Fruit fly (Drosophila melanogaster) whole organism, embryonic: ENCODE measurements around the gene CG43293.
A peak's percentile ranks its signal among the peaks of the same experiment; 100 is the strongest.

ENCODE experiments used
- CG11560 ChIP-seq: fragments of 200-800 bp; sonication (Bioruptor generic); IDR thresholded peaks from 3 replicates; pipeline ENCODE4 v1.3.6; 2022; ENCODE audit warnings: missing biosample characterization, missing genetic modification characterization
- CG12299 ChIP-seq: fragments of 200-800 bp; sonication (Bioruptor generic); optimal IDR thresholded peaks from 2 replicates; lab custom pipeline; 2018; ENCODE audit warnings: missing biosample characterization, mild to moderate bottlenecking, missing genetic modification characterization
- CG12659 ChIP-seq: fragments of 200-800 bp; sonication (Bioruptor generic); optimal IDR thresholded peaks from 3 replicates; lab custom pipeline; 2017; ENCODE audit warnings: mild to moderate bottlenecking, missing biosample characterization, missing genetic modification reagents, missing genetic modification characterization
- CG12769 ChIP-seq: fragments of 200-800 bp; sonication (Bioruptor generic); optimal IDR thresholded peaks from 2 replicates; lab custom pipeline; 2019; ENCODE audit warnings: missing biosample characterization, mild to moderate bottlenecking, missing genetic modification characterization, moderate library complexity
- CG14441 ChIP-seq: fragments of 200-800 bp; sonication (Bioruptor generic); IDR thresholded peaks from 2 replicates; pipeline ENCODE4 v1.3.6; 2022; ENCODE audit warnings: missing biosample characterization, missing genetic modification characterization
- CG14965 ChIP-seq: fragments of 200-800 bp; sonication (Bioruptor generic); optimal IDR thresholded peaks from 2 replicates; lab custom pipeline; 2016; ENCODE audit warnings: missing biosample characterization, missing genetic modification characterization, borderline replicate concordance
- CG1529 ChIP-seq: fragments of 200-800 bp; sonication (Bioruptor generic); optimal IDR thresholded peaks from 3 replicates; lab custom pipeline; 2018; ENCODE audit warnings: missing biosample characterization, missing genetic modification characterization
- CG16813 ChIP-seq: fragments of 200-800 bp; sonication (Bioruptor generic); IDR thresholded peaks from 3 replicates; pipeline ENCODE4 v1.3.6; 2022; ENCODE audit warnings: missing biosample characterization, missing genetic modification characterization; ENCODE audit not compliant: partially characterized antibody
- CG16815 ChIP-seq: fragments of 200-800 bp; sonication (Bioruptor generic); optimal IDR thresholded peaks from 3 replicates; lab custom pipeline; 2017; ENCODE audit warnings: missing biosample characterization, mild to moderate bottlenecking, missing genetic modification characterization
- CG1792 ChIP-seq: fragments of 200-800 bp; sonication (Bioruptor generic); optimal IDR thresholded peaks from 2 replicates; lab custom pipeline; 2016; ENCODE audit warnings: missing biosample characterization, missing genetic modification characterization
- CG2199 ChIP-seq: fragments of 200-800 bp; sonication (Bioruptor generic); IDR thresholded peaks from 3 replicates; pipeline ENCODE4 v1.3.6; 2022; ENCODE audit warnings: missing biosample characterization, missing genetic modification characterization
- CG2678 ChIP-seq: fragments of 200-800 bp; sonication (Bioruptor generic); optimal IDR thresholded peaks from 3 replicates; lab custom pipeline; 2019; ENCODE audit warnings: missing biosample characterization, mild to moderate bottlenecking, missing genetic modification characterization, moderate library complexity
- CG2889 ChIP-seq: fragments of 200-800 bp; sonication (Bioruptor generic); IDR thresholded peaks from 3 replicates; pipeline ENCODE4 v1.3.6; 2022; ENCODE audit warnings: missing biosample characterization, missing genetic modification characterization
- CG31224 ChIP-seq: fragments of 200-800 bp; sonication (Bioruptor generic); IDR thresholded peaks from 2 replicates; pipeline ENCODE4 v1.3.6; 2022; ENCODE audit warnings: missing biosample characterization, missing genetic modification characterization
- CG33213 ChIP-seq: fragments of 200-800 bp; sonication (Bioruptor generic); optimal IDR thresholded peaks from 3 replicates; lab custom pipeline; 2016; ENCODE audit warnings: missing biosample characterization, missing genetic modification characterization
- CG42726 ChIP-seq: fragments of 200-800 bp; sonication (Bioruptor generic); IDR thresholded peaks from 2 replicates; pipeline ENCODE4 v1.3.6; 2022; ENCODE audit warnings: missing biosample characterization, missing genetic modification characterization; ENCODE audit not compliant: partially characterized antibody
- CG4282 ChIP-seq: fragments of 200-800 bp; sonication (Bioruptor generic); optimal IDR thresholded peaks from 2 replicates; lab custom pipeline; 2016; ENCODE audit warnings: missing biosample characterization, missing genetic modification characterization
- CG7786 ChIP-seq: fragments of 200-800 bp; sonication (Bioruptor generic); optimal IDR thresholded peaks from 2 replicates; lab custom pipeline; 2016; ENCODE audit warnings: missing biosample characterization, missing genetic modification characterization
- CG7839 ChIP-seq: fragments of 200-800 bp; sonication (Bioruptor generic); optimal IDR thresholded peaks from 3 replicates; lab custom pipeline; 2018; ENCODE audit warnings: missing biosample characterization, mild to moderate bottlenecking, missing genetic modification characterization, moderate library complexity
- CG8290 ChIP-seq, 3 experiments: fragments of 200-800 bp; sonication (Bioruptor generic); optimal IDR thresholded peaks; 2 replicates each; lab custom pipeline; 2016 to 2019; ENCODE audit warnings: missing biosample characterization in 3 of 3, missing genetic modification characterization in 3 of 3, mild to moderate bottlenecking in 2 of 3, moderate library complexity in 1 of 3
- CG8359 ChIP-seq: fragments of 200-800 bp; sonication (Bioruptor generic); optimal IDR thresholded peaks from 2 replicates; lab custom pipeline; 2017; ENCODE audit warnings: missing biosample characterization, mild to moderate bottlenecking, missing genetic modification characterization, borderline replicate concordance
- CG9932 ChIP-seq: fragments of 200-800 bp; sonication (Bioruptor generic); IDR thresholded peaks from 2 replicates; pipeline ENCODE4 v1.3.6; 2022; ENCODE audit warnings: missing biosample characterization, missing genetic modification characterization
- Drgx ChIP-seq: fragments of 200-800 bp; sonication (Bioruptor generic); IDR thresholded peaks from 2 replicates; pipeline ENCODE4 v1.3.6; 2022; ENCODE audit warnings: missing biosample characterization, missing genetic modification characterization
- Gug ChIP-seq: fragments of 200-800 bp; sonication (Bioruptor generic); IDR thresholded peaks from 4 replicates; pipeline ENCODE4 v1.3.6; 2022; ENCODE audit warnings: missing biosample characterization, missing genetic modification characterization
- H15 ChIP-seq: fragments of 200-800 bp; sonication (Bioruptor generic); IDR thresholded peaks from 3 replicates; pipeline ENCODE4 v1.3.6; 2022; ENCODE audit warnings: missing biosample characterization, missing genetic modification characterization
- Hand ChIP-seq: fragments of 200-800 bp; sonication (Bioruptor generic); optimal IDR thresholded peaks from 2 replicates; lab custom pipeline; 2017; ENCODE audit warnings: mild to moderate bottlenecking, missing biosample characterization, missing genetic modification reagents, missing genetic modification characterization
- Med ChIP-seq: fragments of 200-800 bp; sonication (Bioruptor generic); peaks from one replicate; lab custom pipeline; 2016; ENCODE audit warnings: missing biosample characterization, missing genetic modification characterization, mild to moderate bottlenecking, inconsistent platforms, moderate library complexity
- NC2α ChIP-seq: fragments of 200-800 bp; sonication (Bioruptor generic); optimal IDR thresholded peaks from 2 replicates; lab custom pipeline; 2016; ENCODE audit warnings: missing biosample characterization, missing genetic modification characterization
- NK7.1 ChIP-seq: fragments of 200-800 bp; sonication (Bioruptor generic); optimal IDR thresholded peaks from 3 replicates; lab custom pipeline; 2016; ENCODE audit warnings: missing biosample characterization, missing genetic modification characterization
- PHDP ChIP-seq: fragments of 200-800 bp; sonication (Bioruptor generic); optimal IDR thresholded peaks from 3 replicates; lab custom pipeline; 2018; ENCODE audit warnings: missing biosample characterization, mild to moderate bottlenecking, missing genetic modification characterization, moderate library complexity
- Six4 ChIP-seq: fragments of 200-800 bp; sonication (Bioruptor generic); optimal IDR thresholded peaks from 2 replicates; lab custom pipeline; 2016; ENCODE audit warnings: missing biosample characterization, missing genetic modification characterization
- YL-1 ChIP-seq: fragments of 200-800 bp; sonication (Bioruptor generic); optimal IDR thresholded peaks from 3 replicates; lab custom pipeline; 2017; ENCODE audit warnings: missing biosample characterization, mild to moderate bottlenecking, missing genetic modification characterization
- ash1 ChIP-seq: fragments of 200-800 bp; sonication (Bioruptor generic); optimal IDR thresholded peaks from 2 replicates; lab custom pipeline; 2018; ENCODE audit warnings: missing biosample characterization, mild to moderate bottlenecking, missing genetic modification characterization
- dmrt99B ChIP-seq: fragments of 200-800 bp; sonication (Bioruptor generic); optimal IDR thresholded peaks from 2 replicates; lab custom pipeline; 2018; ENCODE audit warnings: missing biosample characterization, mild to moderate bottlenecking, missing genetic modification characterization, moderate library complexity
- dysf ChIP-seq: fragments of 200-800 bp; sonication (Bioruptor generic); IDR thresholded peaks from 3 replicates; pipeline ENCODE4 v1.3.6; 2022; ENCODE audit warnings: missing biosample characterization, missing genetic modification characterization
- esg ChIP-seq: fragments of 200-800 bp; sonication (Bioruptor generic); conservative IDR thresholded peaks from 2 replicates; pipeline ENCODE4 v1.3.6; 2022; ENCODE audit warnings: missing biosample characterization, missing genetic modification characterization
- fd96Cb ChIP-seq: fragments of 200-800 bp; sonication (Bioruptor generic); optimal IDR thresholded peaks from 2 replicates; lab custom pipeline; 2018; ENCODE audit warnings: missing biosample characterization, mild to moderate bottlenecking, missing genetic modification characterization, moderate library complexity
- gcm2 ChIP-seq: fragments of 200-800 bp; sonication (Bioruptor generic); optimal IDR thresholded peaks from 2 replicates; lab custom pipeline; 2016; ENCODE audit warnings: missing biosample characterization, missing genetic modification characterization
- gem ChIP-seq: fragments of 200-800 bp; sonication (Bioruptor generic); optimal IDR thresholded peaks from 2 replicates; lab custom pipeline; 2019; ENCODE audit warnings: missing biosample characterization, mild to moderate bottlenecking, missing genetic modification characterization, moderate library complexity
- grau ChIP-seq: fragments of 200-800 bp; optimal IDR thresholded peaks from 3 replicates; lab custom pipeline; 2019; ENCODE audit warnings: missing biosample characterization, mild to moderate bottlenecking, missing genetic modification characterization, moderate library complexity
- lbe ChIP-seq: fragments of 200-800 bp; sonication (Bioruptor generic); optimal IDR thresholded peaks from 2 replicates; lab custom pipeline; 2016; ENCODE audit warnings: missing biosample characterization, mild to moderate bottlenecking, missing genetic modification characterization
- nmo ChIP-seq: fragments of 200-800 bp; sonication (Bioruptor generic); optimal IDR thresholded peaks from 2 replicates; lab custom pipeline; 2018; ENCODE audit warnings: missing biosample characterization, mild to moderate bottlenecking, missing genetic modification characterization, moderate library complexity
- otp ChIP-seq: fragments of 200-800 bp; sonication (Bioruptor generic); IDR thresholded peaks from 3 replicates; pipeline ENCODE4, ENCODE4 v1.3.6; 2022; ENCODE audit warnings: missing biosample characterization, missing genetic modification characterization
- pan ChIP-seq, 4 experiments: fragments of >200 bp in 3 of 4; fragments of 200-800 bp in 1 of 4; sonication (Bioruptor generic) in 1 of 4; optimal IDR thresholded peaks in 3 of 4; IDR thresholded peaks in 1 of 4; 2 replicates each; pipeline versions ENCODE4 v1.3.6 to Lab custom; 2017 to 2022; ENCODE audit warnings: missing biosample characterization in 2 of 4, missing genetic modification characterization in 2 of 4, mixed read lengths in 1 of 4
- pho ChIP-seq: fragments of 200-800 bp; sonication (Bioruptor generic); optimal IDR thresholded peaks from 2 replicates; lab custom pipeline; 2016; ENCODE audit warnings: missing biosample characterization, missing genetic modification characterization
- slbo ChIP-seq: fragments of 200-800 bp; sonication (Bioruptor generic); IDR thresholded peaks from 2 replicates; pipeline ENCODE4 v1.3.6; 2022; ENCODE audit warnings: missing biosample characterization, missing genetic modification characterization
- tgo ChIP-seq: fragments of 200-800 bp; sonication (Bioruptor generic); IDR thresholded peaks from 3 replicates; pipeline ENCODE4 v1.3.6; 2022; ENCODE audit warnings: missing biosample characterization, missing genetic modification characterization
- toy ChIP-seq: fragments of 200-800 bp; sonication (Bioruptor generic); IDR thresholded peaks from 2 replicates; pipeline ENCODE4 v1.3.6; 2022; ENCODE audit warnings: missing biosample characterization, missing genetic modification characterization

Gene CG43293

DNA sequence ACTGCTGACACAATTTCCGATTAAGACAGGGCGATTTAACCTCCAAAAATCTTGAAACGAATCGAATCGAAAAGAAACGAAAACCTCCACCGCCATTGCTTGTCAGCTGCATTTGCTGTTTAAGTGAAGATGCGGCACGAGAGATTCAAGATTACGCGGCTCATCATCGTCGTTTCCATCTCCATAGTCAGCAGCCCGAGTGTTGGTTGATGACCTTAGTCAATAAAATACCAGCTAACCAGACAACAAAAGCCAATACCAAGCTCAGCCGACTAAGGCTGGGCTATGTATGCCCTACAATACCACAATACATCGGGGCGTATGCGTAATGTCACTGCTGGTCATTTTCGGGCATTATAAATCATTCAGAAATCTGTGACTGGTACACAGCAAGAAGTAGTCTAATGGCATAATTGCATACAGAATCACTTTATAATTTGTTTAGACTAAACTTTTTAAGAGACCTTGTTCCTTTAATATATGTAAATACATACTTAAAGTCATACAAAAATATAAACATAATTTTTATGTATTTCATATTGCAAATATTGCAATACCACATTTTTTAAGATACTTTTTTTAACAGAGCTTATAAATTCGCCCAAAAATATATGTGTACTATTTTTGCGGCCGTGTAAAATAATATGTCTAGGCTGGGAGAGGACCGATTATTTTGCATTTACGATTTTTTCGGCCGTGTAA is 44.1 kb upstream of the CG43293 start (continued):
- TF ChIP-seq gcm2 (GFP tag; lab: Kevin White, UChicago) (no peak), ash1 (no peak), CG12659 (peak; percentile 4), CG33213 (GFP tag; lab: Kevin White, UChicago) (no peak), CG8290 (GFP tag; optimal IDR thresholded peaks at IDR 0.05; lab: Kevin White, UChicago) (no peak), CG8290 (tag; optimal IDR thresholded peaks at IDR 0.05; lab: Kevin White, UChicago) (peak in 1 of 2 experiments; percentile 35), grau (tag; lab: Kevin White, UChicago) (peak; percentile 20), Six4 (no peak), Hand (GFP tag; lab: Kevin White, UChicago) (no peak), CG7786 (GFP tag; lab: Kevin White, UChicago) (no peak), esg (no peak), gem (tag; lab: Kevin White, UChicago) (peak; percentile 52), H15 (no peak), dysf (GFP tag; lab: Robert Waterston, UW) (peak; percentile 45; the same call in 1 of the 3 replicates), Med (GFP tag; lab: Kevin White, UChicago) (peak; percentile 8), CG12769 (tag; lab: Kevin White, UChicago) (peak; percentile 17), Drgx (no peak), CG14965 (GFP tag; lab: Kevin White, UChicago) (no peak), CG42726 (GFP tag; lab: Robert Waterston, UW) (no peak), CG4282 (no peak), CG2678 (tag; lab: Kevin White, UChicago) (peak; percentile 21), PHDP (tag; lab: Kevin White, UChicago) (no peak), nmo (GFP tag; lab: Kevin White, UChicago) (no peak), CG7839 (tag; lab: Kevin White, UChicago) (peak; percentile 33), CG8359 (no peak), CG2199 (GFP tag; lab: Robert Waterston, UW) (no peak), CG16813 (no peak), CG14441 (GFP tag; lab: Robert Waterston, UW) (peak; percentile 24; the same call in 1 of the 2 replicates), slbo (0 out of 2 replicates have a peak, but pooled peaks have one; percentile 10), otp (GFP tag; lab: Robert Waterston, UW) (0 out of 3 replicates have a peak, but pooled peaks have one; percentile 10), CG12299 (tag; lab: Kevin White, UChicago) (no peak), dmrt99B (tag; lab: Kevin White, UChicago) (peak; percentile 18), NK7.1 (no peak), pan (optimal IDR thresholded peaks at IDR 0.05; lab: Kevin White, UChicago) (no peak), pan (GFP tag; optimal IDR thresholded peaks at IDR 0.05 in 1 of 2, IDR thresholded peaks at IDR 0.05 in 1 of 2) (no peak), CG16815 (no peak), toy (GFP tag; lab: Robert Waterston, UW) (no peak), CG1529 (GFP tag; lab: Kevin White, UChicago) (no peak), CG1792 (no peak), fd96Cb (tag; lab: Kevin White, UChicago) (no peak), CG2889 (GFP tag; lab: Robert Waterston, UW) (no peak), YL-1 (GFP tag; lab: Kevin White, UChicago) (no peak), CG9932 (GFP tag; lab: Robert Waterston, UW) (peak; percentile 39; the same call in 1 of the 2 replicates), NC2α (GFP tag; lab: Kevin White, UChicago) (no peak), lbe (no peak), CG31224 (GFP tag; lab: Robert Waterston, UW) (no peak), Gug (GFP tag; lab: Robert Waterston, UW) (no peak), pho (no peak), CG11560 (tag; lab: Robert Waterston, UW) (no peak), tgo (peak; percentile 14; the same call in 1 of the 3 replicates)
